Worm (Caenorhabditis elegans): ENCODE measurements around the gene F53E10.1.

DNA sequence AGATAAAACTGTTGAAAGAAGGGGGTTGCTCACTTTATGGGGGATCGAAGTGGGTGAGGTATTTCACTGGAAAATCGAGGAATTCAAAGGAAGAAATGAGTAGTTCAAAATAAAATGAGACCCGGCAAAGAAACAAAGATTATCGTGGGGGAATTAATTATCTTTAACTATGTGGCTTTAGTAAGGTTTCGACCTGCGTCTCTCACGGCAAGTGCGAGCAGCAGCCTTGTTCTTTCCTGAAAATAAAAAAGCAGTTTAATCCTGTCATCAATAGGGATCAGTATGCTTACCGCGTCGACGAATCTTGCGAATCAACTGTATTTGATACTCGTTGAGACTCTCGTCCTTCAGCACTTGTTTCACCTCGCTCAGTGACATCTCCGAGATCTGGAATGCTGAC is 6.8 kb downstream of the F53E10.1 start, which contains the start of gene srh-271:
- no peak for TF ChIP-seq unc-62 (GFP tag; optimal IDR thresholded peaks at IDR 0.05)
- TF ChIP-seq pha-4 (tag; optimal IDR thresholded peaks at IDR 0.05): no peak
- TF ChIP-seq ZK185.1 (tag; optimal IDR thresholded peaks at IDR 0.05; ENCODE audit: poor library complexity, severe bottlenecking): no peak
- TF ChIP-seq F57A8.1 (GFP tag; optimal IDR thresholded peaks at IDR 0.05): no peak
- TF ChIP-seq madf-8 (GFP tag; conservative IDR thresholded peaks at IDR 0.05): no peak
- no peak for TF ChIP-seq madf-6 (GFP tag; IDR thresholded peaks at IDR 0.05)
